Fruit fly (Drosophila melanogaster) whole organism, embryonic: ENCODE data around the gene CAH9.
A peak's percentile ranks its signal among the peaks of the same experiment; 100 is the strongest.

Source experiments
- Asciz ChIP-seq: fragments of 200-800 bp; sonication (Bioruptor generic); optimal IDR thresholded peaks from 2 replicates; lab custom pipeline; 2017; ENCODE audit warnings: missing biosample characterization, mild to moderate bottlenecking, missing genetic modification characterization, missing genetic modification reagents
- CG10267 ChIP-seq: fragments of 200-800 bp; sonication (Bioruptor generic); optimal IDR thresholded peaks from 2 replicates; lab custom pipeline; 2018; ENCODE audit warnings: missing biosample characterization, mild to moderate bottlenecking, missing genetic modification characterization, moderate library complexity
- CG11456 ChIP-seq: fragments of 200-800 bp; sonication (Bioruptor generic); IDR thresholded peaks from 3 replicates; pipeline ENCODE4 v1.3.6; 2022; ENCODE audit warnings: missing biosample characterization, missing genetic modification characterization
- CG12299 ChIP-seq: fragments of 200-800 bp; sonication (Bioruptor generic); optimal IDR thresholded peaks from 2 replicates; lab custom pipeline; 2018; ENCODE audit warnings: missing biosample characterization, mild to moderate bottlenecking, missing genetic modification characterization
- CG13287 ChIP-seq: fragments of 200-800 bp; sonication (Bioruptor generic); IDR thresholded peaks from 2 replicates; pipeline ENCODE4 v1.3.6; 2022; ENCODE audit warnings: missing biosample characterization, missing genetic modification characterization; ENCODE audit not compliant: partially characterized antibody
- CG13424 ChIP-seq: fragments of 200-800 bp; sonication (Bioruptor generic); optimal IDR thresholded peaks from 2 replicates; lab custom pipeline; 2019; ENCODE audit warnings: missing biosample characterization, mild to moderate bottlenecking, missing genetic modification characterization, moderate library complexity
- CG15601 ChIP-seq: fragments of 200-800 bp; sonication (Bioruptor generic); optimal IDR thresholded peaks from 3 replicates; lab custom pipeline; 2019; ENCODE audit warnings: missing biosample characterization, mild to moderate bottlenecking, missing genetic modification characterization, moderate library complexity
- CG17361 ChIP-seq: fragments of 200-800 bp; sonication (Bioruptor generic); IDR thresholded peaks from 3 replicates; pipeline ENCODE4 v1.3.6; 2022; ENCODE audit warnings: missing biosample characterization, missing genetic modification characterization
- CG2129 ChIP-seq: fragments of 200-800 bp; sonication (Bioruptor generic); IDR thresholded peaks from 2 replicates; pipeline ENCODE4 v1.3.6; 2022; ENCODE audit warnings: missing biosample characterization, missing genetic modification characterization; ENCODE audit not compliant: partially characterized antibody
- CG32772 ChIP-seq: fragments of 200-800 bp; sonication (Bioruptor generic); IDR thresholded peaks from 2 replicates; pipeline ENCODE4 v1.3.6; 2022; ENCODE audit warnings: missing biosample characterization, missing genetic modification characterization
- CG4404 ChIP-seq: fragments of 200-800 bp; sonication (Bioruptor generic); IDR thresholded peaks from 2 replicates; pipeline ENCODE4 v1.3.6; 2022; ENCODE audit warnings: missing biosample characterization, missing genetic modification characterization
- CG4617 ChIP-seq: fragments of 200-800 bp; sonication (Bioruptor generic); optimal IDR thresholded peaks from 3 replicates; lab custom pipeline; 2016; ENCODE audit warnings: missing biosample characterization, missing genetic modification characterization, borderline replicate concordance
- CG5245 ChIP-seq: fragments of 200-800 bp; sonication (Bioruptor generic); optimal IDR thresholded peaks from 3 replicates; lab custom pipeline; 2016; ENCODE audit warnings: missing biosample characterization, missing genetic modification characterization
- CG6654 ChIP-seq: fragments of 200-800 bp; sonication (Bioruptor generic); optimal IDR thresholded peaks from 2 replicates; lab custom pipeline; 2017; ENCODE audit warnings: missing biosample characterization, mild to moderate bottlenecking, missing genetic modification characterization
- CG6683 ChIP-seq: fragments of 200-800 bp; sonication (Bioruptor generic); optimal IDR thresholded peaks from 2 replicates; lab custom pipeline; 2017; ENCODE audit warnings: missing biosample characterization, mild to moderate bottlenecking, missing genetic modification characterization, missing genetic modification reagents
- CG7786 ChIP-seq: fragments of 200-800 bp; sonication (Bioruptor generic); optimal IDR thresholded peaks from 2 replicates; lab custom pipeline; 2016; ENCODE audit warnings: missing biosample characterization, missing genetic modification characterization
- CG8924 ChIP-seq: fragments of 200-800 bp; optimal IDR thresholded peaks from 3 replicates; lab custom pipeline; 2019; ENCODE audit warnings: missing biosample characterization, mild to moderate bottlenecking, missing genetic modification characterization, moderate library complexity
- CkIIα-i1 ChIP-seq: fragments of 200-800 bp; sonication (Bioruptor generic); IDR thresholded peaks from 2 replicates; pipeline ENCODE4 v1.3.6; 2022; ENCODE audit warnings: missing biosample characterization, missing genetic modification characterization
- D19A ChIP-seq: fragments of 200-800 bp; optimal IDR thresholded peaks from 3 replicates; lab custom pipeline; 2019; ENCODE audit warnings: missing biosample characterization, mild to moderate bottlenecking, missing genetic modification characterization, moderate library complexity
- Dp ChIP-seq: fragments of 200-800 bp; sonication (Bioruptor generic); optimal IDR thresholded peaks from 2 replicates; lab custom pipeline; 2018; ENCODE audit warnings: missing biosample characterization, mild to moderate bottlenecking, missing genetic modification characterization, moderate library complexity
- E2f2 ChIP-seq: fragments of 200-800 bp; sonication (Bioruptor generic); IDR thresholded peaks from 2 replicates; pipeline ENCODE4 v1.3.6; 2022; ENCODE audit warnings: missing biosample characterization, missing genetic modification characterization
- H15 ChIP-seq: fragments of 200-800 bp; sonication (Bioruptor generic); IDR thresholded peaks from 3 replicates; pipeline ENCODE4 v1.3.6; 2022; ENCODE audit warnings: missing biosample characterization, missing genetic modification characterization
- HmgD ChIP-seq: fragments of 200-800 bp; sonication (Bioruptor generic); optimal IDR thresholded peaks from 3 replicates; lab custom pipeline; 2016; ENCODE audit warnings: missing biosample characterization, missing genetic modification characterization
- Jarid2 ChIP-seq: fragments of 200-800 bp; sonication (Bioruptor generic); optimal IDR thresholded peaks from 3 replicates; lab custom pipeline; 2017; ENCODE audit warnings: mild to moderate bottlenecking, missing biosample characterization, missing genetic modification reagents, missing genetic modification characterization
- Lim3 ChIP-seq: fragments of 200-800 bp; sonication (Bioruptor generic); IDR thresholded peaks from 2 replicates; pipeline ENCODE4 v1.3.6; 2022; ENCODE audit warnings: missing biosample characterization, missing genetic modification characterization
- NC2α ChIP-seq: fragments of 200-800 bp; sonication (Bioruptor generic); optimal IDR thresholded peaks from 2 replicates; lab custom pipeline; 2016; ENCODE audit warnings: missing biosample characterization, missing genetic modification characterization
- NK7.1 ChIP-seq: fragments of 200-800 bp; sonication (Bioruptor generic); optimal IDR thresholded peaks from 3 replicates; lab custom pipeline; 2016; ENCODE audit warnings: missing biosample characterization, missing genetic modification characterization
- Ptx1 ChIP-seq: fragments of 200-800 bp; sonication (Bioruptor generic); IDR thresholded peaks from 2 replicates; pipeline ENCODE4 v1.3.6; 2022; ENCODE audit warnings: missing biosample characterization, missing genetic modification characterization
- Ravus ChIP-seq: fragments of 200-800 bp; sonication (Bioruptor generic); IDR thresholded peaks from 2 replicates; pipeline ENCODE4 v1.3.6; 2022; ENCODE audit warnings: missing biosample characterization, missing genetic modification characterization
- TFAM ChIP-seq: fragments of 200-800 bp; sonication (Bioruptor generic); optimal IDR thresholded peaks from 2 replicates; lab custom pipeline; 2017; ENCODE audit warnings: missing biosample characterization, missing genetic modification characterization, inconsistent platforms
- ac ChIP-seq: fragments of 200-800 bp; sonication (Bioruptor generic); optimal IDR thresholded peaks from 3 replicates; lab custom pipeline; 2017; ENCODE audit warnings: missing biosample characterization, mild to moderate bottlenecking, missing genetic modification characterization
- bcd ChIP-seq: fragments of 200-800 bp; sonication (Bioruptor generic); optimal IDR thresholded peaks from 2 replicates; lab custom pipeline; 2017; ENCODE audit warnings: missing biosample characterization, mild to moderate bottlenecking, missing genetic modification characterization
- btn ChIP-seq: fragments of 200-800 bp; sonication (Bioruptor generic); optimal IDR thresholded peaks from 2 replicates; lab custom pipeline; 2016; ENCODE audit warnings: missing biosample characterization, missing genetic modification characterization
- cg ChIP-seq: fragments of 200-800 bp; sonication (Bioruptor generic); optimal IDR thresholded peaks from 3 replicates; lab custom pipeline; 2019; ENCODE audit warnings: missing biosample characterization, mild to moderate bottlenecking, missing genetic modification characterization, moderate library complexity
- corto ChIP-seq: fragments of 200-800 bp; sonication (Bioruptor generic); optimal IDR thresholded peaks from 2 replicates; lab custom pipeline; 2016; ENCODE audit warnings: missing biosample characterization, mild to moderate bottlenecking, missing genetic modification characterization, moderate library complexity
- hb ChIP-seq: fragments of 200-800 bp; sonication (Bioruptor generic); IDR thresholded peaks from 3 replicates; pipeline ENCODE4 v1.3.6; 2022; ENCODE audit warnings: missing biosample characterization, missing genetic modification characterization; ENCODE audit not compliant: partially characterized antibody
- inv ChIP-seq: fragments of 200-800 bp; sonication (Bioruptor generic); IDR thresholded peaks from 2 replicates; pipeline ENCODE4 v1.3.6; 2022; ENCODE audit warnings: missing biosample characterization, missing genetic modification characterization; ENCODE audit not compliant: partially characterized antibody
- lilli ChIP-seq: fragments of 200-800 bp; sonication (Bioruptor generic); optimal IDR thresholded peaks from 3 replicates; lab custom pipeline; 2016; ENCODE audit warnings: missing biosample characterization, missing genetic modification characterization
- oc ChIP-seq: fragments of 200-800 bp; sonication (Bioruptor generic); optimal IDR thresholded peaks from 2 replicates; lab custom pipeline; 2018; ENCODE audit warnings: missing biosample characterization, mild to moderate bottlenecking, missing genetic modification characterization, moderate library complexity
- onecut ChIP-seq: fragments of 200-800 bp; sonication (Bioruptor generic); IDR thresholded peaks from 2 replicates; pipeline ENCODE4 v1.3.6; 2022; ENCODE audit warnings: missing biosample characterization, missing genetic modification characterization
- pb ChIP-seq: fragments of 200-800 bp; sonication (Bioruptor generic); optimal IDR thresholded peaks from 3 replicates; lab custom pipeline; 2016; ENCODE audit warnings: missing biosample characterization, missing genetic modification characterization
- sim ChIP-seq: fragments of 200-800 bp; sonication (Bioruptor generic); IDR thresholded peaks from 2 replicates; pipeline ENCODE4 v1.3.6; 2022; ENCODE audit warnings: missing biosample characterization, missing genetic modification characterization
- sisA ChIP-seq: fragments of 200-800 bp; sonication (Bioruptor generic); IDR thresholded peaks from 2 replicates; pipeline ENCODE4 v1.3.6; 2022; ENCODE audit warnings: missing biosample characterization, missing genetic modification characterization
- slou ChIP-seq: fragments of 200-800 bp; sonication (Bioruptor generic); optimal IDR thresholded peaks from 3 replicates; lab custom pipeline; 2016; ENCODE audit warnings: missing biosample characterization, missing genetic modification characterization
- slp2 ChIP-seq: fragments of 200-800 bp; sonication (Bioruptor generic); optimal IDR thresholded peaks from 2 replicates; lab custom pipeline; 2016; ENCODE audit warnings: missing biosample characterization, missing genetic modification characterization
- so ChIP-seq: fragments of 200-800 bp; sonication (Bioruptor generic); IDR thresholded peaks from 3 replicates; pipeline ENCODE4 v1.3.6; 2022; ENCODE audit warnings: missing biosample characterization, missing genetic modification characterization
- tin ChIP-seq: fragments of 200-800 bp; sonication (Bioruptor generic); optimal IDR thresholded peaks from 3 replicates; lab custom pipeline; 2016; ENCODE audit warnings: missing biosample characterization, missing genetic modification characterization
- tio ChIP-seq: fragments of 200-800 bp; sonication (Bioruptor generic); optimal IDR thresholded peaks from 2 replicates; lab custom pipeline; 2017; ENCODE audit warnings: missing biosample characterization, missing genetic modification characterization, inconsistent platforms
- trem ChIP-seq: fragments of 200-800 bp; optimal IDR thresholded peaks from 3 replicates; lab custom pipeline; 2019; ENCODE audit warnings: missing biosample characterization, mild to moderate bottlenecking, missing genetic modification characterization, moderate library complexity
- usp ChIP-seq: fragments of >200 bp; optimal IDR thresholded peaks from 2 replicates; lab custom pipeline; 2017; ENCODE audit warnings: missing biosample characterization, missing genetic modification characterization

CAH9 gene

DNA sequence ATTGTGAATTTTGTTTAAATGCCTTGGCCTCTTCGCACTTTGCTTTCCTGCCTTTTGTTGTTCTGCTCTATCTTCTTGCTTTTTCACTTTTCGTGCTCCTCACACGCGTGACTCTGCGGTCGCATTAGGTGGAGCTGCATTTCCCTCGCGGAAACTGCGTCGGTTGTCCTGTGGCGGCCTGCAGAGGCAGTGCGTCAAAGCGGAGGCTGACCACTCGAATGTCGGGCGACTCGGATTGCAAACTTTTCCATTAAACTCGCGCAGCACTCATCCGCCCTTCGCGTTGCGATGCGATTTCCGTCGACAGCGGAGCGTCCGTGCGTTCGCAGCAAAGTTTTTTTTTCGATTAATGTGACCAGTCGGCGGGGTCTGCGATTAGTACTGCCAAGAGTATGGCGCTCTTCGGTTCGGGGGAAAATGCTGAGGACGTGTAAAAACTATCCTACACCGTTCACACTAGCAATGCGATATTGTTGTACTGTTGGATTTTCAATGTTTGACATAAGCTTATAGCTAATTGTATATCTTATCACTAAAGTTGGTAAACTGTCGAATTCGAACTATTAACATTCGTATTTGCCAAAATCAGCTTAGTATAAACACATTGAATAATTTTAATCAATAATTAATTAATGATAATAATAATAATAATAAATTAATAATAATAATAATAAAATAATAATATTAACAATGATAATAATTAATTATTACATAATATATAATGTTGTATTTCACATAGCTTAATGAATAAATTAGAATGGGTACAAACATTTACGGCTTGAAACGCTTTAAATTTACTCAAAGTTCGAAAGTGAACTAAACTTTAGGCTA, 44.9 kb upstream of the CAH9 start, which contains the start of gene CG6051 (continued):
- TF ChIP-seq usp (GFP tag; lab: Kevin White, UChicago): no peak
- peak; percentile 72 for TF ChIP-seq trem (tag; lab: Kevin White, UChicago)
- no peak for TF ChIP-seq H15
- no peak for TF ChIP-seq CG6654
- no peak for TF ChIP-seq CkIIα-i1
- TF ChIP-seq slou: no peak
- no peak for TF ChIP-seq CG6683 (GFP tag; lab: Kevin White, UChicago)
- TF ChIP-seq Dp (GFP tag; lab: Kevin White, UChicago): no peak
- TF ChIP-seq hb (GFP tag; lab: Robert Waterston, UW): no peak
- peak; percentile 70 for TF ChIP-seq Asciz (GFP tag; lab: Kevin White, UChicago)
- TF ChIP-seq NC2α: no peak
- TF ChIP-seq CG11456: no peak
- TF ChIP-seq lilli (GFP tag; lab: Kevin White, UChicago): peak; percentile 29
- peak; percentile 21 for TF ChIP-seq tin (GFP tag; lab: Kevin White, UChicago)
- no peak for TF ChIP-seq Ravus
- peak; percentile 61 for TF ChIP-seq bcd
- TF ChIP-seq CG10267: peak; percentile 65
- TF ChIP-seq CG13424: peak; percentile 65
- peak; percentile 25 for TF ChIP-seq NK7.1 (GFP tag; lab: Kevin White, UChicago)
- no peak for TF ChIP-seq CG2129 (GFP tag; lab: Robert Waterston, UW)
- peak; percentile 45 for TF ChIP-seq oc (tag; lab: Kevin White, UChicago)
- TF ChIP-seq Jarid2: peak; percentile 94
- TF ChIP-seq inv (GFP tag; lab: Robert Waterston, UW): no peak
- TF ChIP-seq so (GFP tag; lab: Robert Waterston, UW): no peak
- TF ChIP-seq btn (GFP tag; lab: Kevin White, UChicago): no peak
- TF ChIP-seq CG5245 (GFP tag; lab: Kevin White, UChicago): no peak
- peak; percentile 42 for TF ChIP-seq CG12299 (tag; lab: Kevin White, UChicago)
- TF ChIP-seq Ptx1: no peak
- TF ChIP-seq TFAM (GFP tag; lab: Kevin White, UChicago): no peak
- TF ChIP-seq E2f2 (GFP tag; lab: Robert Waterston, UW): no peak
- peak; percentile 33 for TF ChIP-seq D19A (tag; lab: Kevin White, UChicago)
- TF ChIP-seq CG15601: peak; percentile 21
- TF ChIP-seq ac: no peak
- TF ChIP-seq CG8924 (tag; lab: Kevin White, UChicago): peak; percentile 71
- TF ChIP-seq CG4617 (GFP tag; lab: Kevin White, UChicago): peak; percentile 33
- no peak for TF ChIP-seq tio (GFP tag; lab: Kevin White, UChicago)
- TF ChIP-seq corto: no peak
- peak; percentile 11 for TF ChIP-seq pb (GFP tag; lab: Kevin White, UChicago)
- peak; percentile 38 for TF ChIP-seq CG7786 (GFP tag; lab: Kevin White, UChicago)
- peak; percentile 57 for TF ChIP-seq cg (GFP tag; lab: Kevin White, UChicago)
- TF ChIP-seq CG17361 (GFP tag; lab: Robert Waterston, UW): no peak
- TF ChIP-seq slp2 (GFP tag; lab: Kevin White, UChicago): peak; percentile 13
- TF ChIP-seq HmgD: peak; percentile 45
- no peak for TF ChIP-seq Lim3
- TF ChIP-seq CG4404 (GFP tag; lab: Robert Waterston, UW): no peak
- TF ChIP-seq CG13287: no peak
- TF ChIP-seq onecut (GFP tag; lab: Robert Waterston, UW): peak; percentile 44; the same call in 1 of the 2 replicates
- no peak for TF ChIP-seq sim (GFP tag; lab: Robert Waterston, UW)
- TF ChIP-seq CG32772 (GFP tag; lab: Robert Waterston, UW): no peak
- no peak for TF ChIP-seq sisA (GFP tag; lab: Robert Waterston, UW)
